Fruit fly (Drosophila melanogaster) whole organism, prepupa: ENCODE results near the gene CG14712.

ENCODE experiments used
- Blimp-1 ChIP-seq: fragments of 200-800 bp; sonication (Bioruptor generic); optimal IDR thresholded peaks from 3 replicates; lab custom pipeline; 2017; ENCODE audit warnings: missing biosample characterization, missing genetic modification characterization, mild to moderate bottlenecking, moderate library complexity, missing genetic modification reagents
- CG10669 ChIP-seq: fragments of 200-800 bp; sonication (Bioruptor generic); optimal IDR thresholded peaks from 3 replicates; lab custom pipeline; 2018; ENCODE audit warnings: missing biosample characterization, mild to moderate bottlenecking, missing genetic modification characterization, moderate library complexity
- CG11294 ChIP-seq: fragments of 200-800 bp; sonication (Bioruptor generic); IDR thresholded peaks from 2 replicates; pipeline ENCODE4 v1.3.6; 2022; ENCODE audit warnings: missing biosample characterization, missing genetic modification characterization
- CG15336 ChIP-seq: fragments of 200-800 bp; sonication (Bioruptor generic); IDR thresholded peaks from 2 replicates; pipeline ENCODE4 v1.3.6; 2022; ENCODE audit warnings: missing biosample characterization, missing genetic modification characterization
- CG16779 ChIP-seq: fragments of 200-800 bp; sonication (Bioruptor generic); optimal IDR thresholded peaks from 3 replicates; lab custom pipeline; 2017; ENCODE audit warnings: missing biosample characterization, mild to moderate bottlenecking, missing genetic modification characterization
- CG3032 ChIP-seq: fragments of 200-800 bp; optimal IDR thresholded peaks from 2 replicates; lab custom pipeline; 2019; ENCODE audit warnings: missing biosample characterization, mild to moderate bottlenecking, missing genetic modification characterization, moderate library complexity
- CG31627 ChIP-seq: fragments of 200-800 bp; sonication (Bioruptor generic); optimal IDR thresholded peaks from 3 replicates; lab custom pipeline; 2016; ENCODE audit warnings: missing biosample characterization, missing genetic modification characterization
- CG34406 ChIP-seq: fragments of 200-800 bp; sonication (Bioruptor generic); optimal IDR thresholded peaks from 3 replicates; lab custom pipeline; 2016; ENCODE audit warnings: missing biosample characterization, missing genetic modification characterization
- CG3919 ChIP-seq: fragments of 200-800 bp; sonication (Bioruptor generic); optimal IDR thresholded peaks from 3 replicates; lab custom pipeline; 2016; ENCODE audit warnings: missing biosample characterization, missing genetic modification characterization
- CG6163 ChIP-seq: fragments of 200-800 bp; sonication (Bioruptor generic); IDR thresholded peaks from 3 replicates; pipeline ENCODE4 v1.3.6; 2022; ENCODE audit warnings: missing biosample characterization, missing genetic modification characterization
- CG6276 ChIP-seq: fragments of 200-800 bp; sonication (Bioruptor generic); optimal IDR thresholded peaks from 2 replicates; lab custom pipeline; 2017; ENCODE audit warnings: missing biosample characterization, mild to moderate bottlenecking, missing genetic modification characterization
- CG6792 ChIP-seq: fragments of 200-800 bp; sonication (Bioruptor generic); optimal IDR thresholded peaks from 3 replicates; lab custom pipeline; 2016; ENCODE audit warnings: missing biosample characterization, missing genetic modification characterization
- CG6808 ChIP-seq: fragments of 200-800 bp; sonication (Bioruptor generic); optimal IDR thresholded peaks from 3 replicates; lab custom pipeline; 2017; ENCODE audit warnings: missing biosample characterization, missing genetic modification characterization, mild to moderate bottlenecking, moderate library complexity, missing genetic modification reagents
- CG6854 ChIP-seq: fragments of 200-800 bp; sonication (Bioruptor generic); optimal IDR thresholded peaks from 2 replicates; lab custom pipeline; 2017; ENCODE audit warnings: missing biosample characterization, mild to moderate bottlenecking, missing genetic modification characterization
- CG7368 ChIP-seq: fragments of 200-800 bp; sonication (Bioruptor generic); optimal IDR thresholded peaks from 3 replicates; lab custom pipeline; 2016; ENCODE audit warnings: missing biosample characterization, missing genetic modification characterization
- CG8119 ChIP-seq: fragments of 200-800 bp; sonication (Bioruptor generic); IDR thresholded peaks from 3 replicates; pipeline ENCODE4 v1.3.6; 2022; ENCODE audit warnings: missing biosample characterization, missing genetic modification characterization
- CG8319 ChIP-seq: fragments of 200-800 bp; sonication (Bioruptor generic); optimal IDR thresholded peaks from 3 replicates; lab custom pipeline; 2016; ENCODE audit warnings: missing biosample characterization, missing genetic modification characterization
- CG8632 ChIP-seq: fragments of 200-800 bp; sonication (Bioruptor generic); optimal IDR thresholded peaks from 3 replicates; lab custom pipeline; 2016; ENCODE audit warnings: missing biosample characterization, missing genetic modification characterization
- CG9139 ChIP-seq: fragments of 200-800 bp; sonication (Bioruptor generic); optimal IDR thresholded peaks from 3 replicates; lab custom pipeline; 2017; ENCODE audit warnings: missing biosample characterization, mild to moderate bottlenecking, missing genetic modification characterization
- Eip75B ChIP-seq: fragments of 200-800 bp; sonication (Bioruptor generic); optimal IDR thresholded peaks from 3 replicates; lab custom pipeline; 2016; ENCODE audit warnings: missing biosample characterization, missing genetic modification characterization
- Eip78C ChIP-seq: fragments of 200-800 bp; sonication (Bioruptor generic); peaks from one replicate; lab custom pipeline; 2016; ENCODE audit warnings: missing biosample characterization, missing genetic modification characterization
- Ets21C ChIP-seq: fragments of 200-800 bp; sonication (Bioruptor generic); optimal IDR thresholded peaks from 3 replicates; lab custom pipeline; 2016; ENCODE audit warnings: missing biosample characterization, missing genetic modification characterization
- Ets96B ChIP-seq: fragments of 200-800 bp; optimal IDR thresholded peaks from 2 replicates; lab custom pipeline; 2019; ENCODE audit warnings: missing biosample characterization, mild to moderate bottlenecking, missing genetic modification characterization, moderate library complexity
- Gug ChIP-seq: fragments of 200-800 bp; sonication (Bioruptor generic); IDR thresholded peaks from 2 replicates; pipeline ENCODE4 v1.3.6; 2022; ENCODE audit warnings: missing biosample characterization, missing genetic modification characterization
- Hr39 ChIP-seq: fragments of 200-800 bp; sonication (Bioruptor generic); optimal IDR thresholded peaks from 2 replicates; lab custom pipeline; 2016; ENCODE audit warnings: missing biosample characterization, missing genetic modification characterization
- Hr4 ChIP-seq: fragments of 200-800 bp; sonication (Bioruptor generic); optimal IDR thresholded peaks from 3 replicates; lab custom pipeline; 2016; ENCODE audit warnings: missing biosample characterization, missing genetic modification characterization
- Lpt ChIP-seq: fragments of 200-800 bp; sonication (Bioruptor generic); optimal IDR thresholded peaks from 3 replicates; lab custom pipeline; 2016; ENCODE audit warnings: missing biosample characterization, missing genetic modification characterization
- Met ChIP-seq: fragments of 200-800 bp; sonication (Bioruptor generic); optimal IDR thresholded peaks from 3 replicates; lab custom pipeline; 2016; ENCODE audit warnings: missing biosample characterization, missing genetic modification characterization
- Smox ChIP-seq: fragments of 200-800 bp; sonication (Bioruptor generic); optimal IDR thresholded peaks from 3 replicates; lab custom pipeline; 2016; ENCODE audit warnings: missing biosample characterization, missing genetic modification characterization
- Sox102F ChIP-seq: fragments of 200-800 bp; sonication (Bioruptor generic); optimal IDR thresholded peaks from 2 replicates; lab custom pipeline; 2016; ENCODE audit warnings: missing biosample characterization, mild to moderate bottlenecking, missing genetic modification characterization
- Sox15 ChIP-seq: fragments of 200-800 bp; sonication (Bioruptor generic); optimal IDR thresholded peaks from 3 replicates; lab custom pipeline; 2016; ENCODE audit warnings: missing biosample characterization, missing genetic modification characterization
- achi ChIP-seq: fragments of 200-800 bp; sonication (Bioruptor generic); optimal IDR thresholded peaks from 3 replicates; lab custom pipeline; 2016; ENCODE audit warnings: missing biosample characterization, missing genetic modification characterization
- cyc ChIP-seq: fragments of 200-800 bp; sonication (Bioruptor generic); optimal IDR thresholded peaks from 3 replicates; lab custom pipeline; 2016; ENCODE audit warnings: missing biosample characterization, missing genetic modification characterization
- dac ChIP-seq: fragments of 200-800 bp; sonication (Bioruptor generic); optimal IDR thresholded peaks from 2 replicates; lab custom pipeline; 2017; ENCODE audit warnings: missing biosample characterization, mild to moderate bottlenecking, missing genetic modification characterization
- dsx ChIP-seq: fragments of 200-800 bp; optimal IDR thresholded peaks from 3 replicates; lab custom pipeline; 2019; ENCODE audit warnings: missing biosample characterization, mild to moderate bottlenecking, missing genetic modification characterization, moderate library complexity; ENCODE audit not compliant: poor library complexity, severe bottlenecking
- eg ChIP-seq: fragments of 200-800 bp; sonication (Bioruptor generic); IDR thresholded peaks from 3 replicates; pipeline ENCODE4 v1.3.6; 2022; ENCODE audit warnings: missing biosample characterization, missing genetic modification characterization
- fd59A ChIP-seq: fragments of 200-800 bp; sonication (Bioruptor generic); optimal IDR thresholded peaks from 2 replicates; lab custom pipeline; 2017; ENCODE audit warnings: missing biosample characterization, mild to moderate bottlenecking, missing genetic modification characterization, missing genetic modification reagents
- fd85E ChIP-seq: fragments of 200-800 bp; sonication (Bioruptor generic); optimal IDR thresholded peaks from 3 replicates; lab custom pipeline; 2016; ENCODE audit warnings: missing biosample characterization, missing genetic modification characterization
- fkh ChIP-seq: fragments of 200-800 bp; sonication (Bioruptor generic); optimal IDR thresholded peaks from 3 replicates; lab custom pipeline; 2017; ENCODE audit warnings: missing biosample characterization, mild to moderate bottlenecking, missing genetic modification characterization, moderate library complexity
- lz ChIP-seq: fragments of 200-800 bp; sonication (Bioruptor generic); optimal IDR thresholded peaks from 3 replicates; lab custom pipeline; 2016; ENCODE audit warnings: missing biosample characterization, missing genetic modification characterization
- net ChIP-seq: fragments of 200-800 bp; sonication (Bioruptor generic); optimal IDR thresholded peaks from 3 replicates; lab custom pipeline; 2016; ENCODE audit warnings: missing biosample characterization, missing genetic modification characterization
- pdm3 ChIP-seq: fragments of 200-800 bp; sonication (Bioruptor generic); optimal IDR thresholded peaks from 3 replicates; lab custom pipeline; 2016; ENCODE audit warnings: missing biosample characterization, missing genetic modification characterization
- spab ChIP-seq: fragments of 200-800 bp; sonication (Bioruptor generic); optimal IDR thresholded peaks from 2 replicates; lab custom pipeline; 2017; ENCODE audit warnings: missing biosample characterization, mild to moderate bottlenecking, missing genetic modification characterization, missing genetic modification reagents
- ss ChIP-seq, 2 experiments: fragments of 200-800 bp; sonication (Bioruptor generic); optimal IDR thresholded peaks; 2 replicates in 1 of 2; 3 replicates in 1 of 2; lab custom pipeline; 2017 to 2018; ENCODE audit warnings: mild to moderate bottlenecking in 2 of 2, missing biosample characterization in 2 of 2, missing genetic modification characterization in 2 of 2, moderate library complexity in 1 of 2
- svp ChIP-seq: fragments of 200-800 bp; sonication (Bioruptor generic); peaks from one replicate; lab custom pipeline; 2016; ENCODE audit warnings: missing biosample characterization, missing genetic modification characterization
- topi ChIP-seq: fragments of 200-800 bp; sonication (Bioruptor generic); optimal IDR thresholded peaks from 3 replicates; lab custom pipeline; 2016; ENCODE audit warnings: missing biosample characterization, missing genetic modification characterization
- vri ChIP-seq: fragments of 200-800 bp; sonication (Bioruptor generic); optimal IDR thresholded peaks from 3 replicates; lab custom pipeline; 2016; ENCODE audit warnings: missing biosample characterization, mild to moderate bottlenecking, missing genetic modification characterization

CG14712 gene

DNA sequence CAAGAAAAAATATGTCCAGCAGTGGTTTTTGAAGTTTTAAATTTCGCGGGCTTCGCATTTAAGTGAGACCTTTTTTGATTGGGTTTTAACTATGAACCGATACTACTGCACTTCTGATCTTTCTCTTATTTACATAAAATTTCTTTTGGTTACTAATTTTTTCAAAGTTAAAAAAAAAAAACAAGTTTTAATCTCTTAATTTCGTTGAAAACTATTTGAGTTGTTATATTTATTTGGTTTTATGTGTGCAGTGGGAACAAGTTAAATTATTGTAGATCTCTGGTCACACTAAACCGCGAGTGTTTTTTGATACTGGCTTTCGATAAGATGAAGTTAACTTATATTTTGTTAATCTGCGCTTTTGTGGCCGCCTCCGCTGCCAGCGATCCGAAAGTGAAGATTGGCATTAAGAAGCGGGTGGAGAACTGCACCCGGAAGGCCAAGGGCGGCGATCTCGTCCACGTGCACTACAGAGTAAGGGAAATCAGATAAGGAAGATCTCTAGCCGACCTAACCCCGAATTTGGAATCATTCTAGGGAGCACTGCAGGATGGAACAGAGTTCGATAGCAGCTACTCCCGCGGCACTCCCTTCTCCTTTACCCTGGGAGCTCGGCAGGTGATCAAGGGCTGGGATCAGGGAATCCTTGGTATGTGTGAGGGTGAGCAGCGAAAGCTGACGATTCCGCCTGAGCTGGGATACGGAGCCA lies 45.5 kb downstream of the CG14712 start, which contains the start of gene CG14715 (continued):
- peak; percentile 6 for TF ChIP-seq Sox15
- TF ChIP-seq topi (GFP tag; lab: Kevin White, UChicago), result peak; percentile 44
- TF ChIP-seq CG31627 (GFP tag; lab: Kevin White, UChicago), result peak; percentile 65
- no peak for TF ChIP-seq dsx (GFP tag; lab: Kevin White, UChicago)
- peak; percentile 19 for TF ChIP-seq Ets21C (GFP tag; lab: Kevin White, UChicago)
- no peak for TF ChIP-seq CG8319 (GFP tag; lab: Kevin White, UChicago)
- no peak for TF ChIP-seq eg (GFP tag; lab: Robert Waterston, UW)
- TF ChIP-seq vri (GFP tag; lab: Kevin White, UChicago), result no peak
- TF ChIP-seq Lpt (GFP tag; lab: Kevin White, UChicago), result no peak
- TF ChIP-seq dac (GFP tag; lab: Kevin White, UChicago), result no peak
- TF ChIP-seq fd59A (GFP tag; lab: Kevin White, UChicago), result no peak
- TF ChIP-seq CG6163 (GFP tag; lab: Robert Waterston, UW), result no peak
- TF ChIP-seq CG8119 (GFP tag; lab: Robert Waterston, UW), result no peak
- TF ChIP-seq Met (GFP tag; lab: Kevin White, UChicago), result no peak
- TF ChIP-seq Ets96B (tag; lab: Kevin White, UChicago), result no peak
- no peak; the same call in 1 of the 2 replicates for TF ChIP-seq CG11294 (GFP tag; lab: Robert Waterston, UW)
- TF ChIP-seq CG15336, result no peak
- no peak for TF ChIP-seq CG6854
- TF ChIP-seq svp (GFP tag; lab: Kevin White, UChicago), result peak; percentile 94
- TF ChIP-seq ss (GFP tag; optimal IDR thresholded peaks at IDR 0.05; lab: Kevin White, UChicago), result no peak
- TF ChIP-seq lz, result peak; percentile 47
- no peak for TF ChIP-seq Smox (GFP tag; lab: Kevin White, UChicago)
- no peak for TF ChIP-seq CG7368
- no peak for TF ChIP-seq CG34406 (GFP tag; lab: Kevin White, UChicago)
- no peak for TF ChIP-seq fd85E (GFP tag; lab: Kevin White, UChicago)
- TF ChIP-seq CG16779 (tag; lab: Kevin White, UChicago), result no peak
- TF ChIP-seq Hr39 (GFP tag; lab: Kevin White, UChicago), result peak; percentile 57
- no peak for TF ChIP-seq pdm3 (GFP tag; lab: Kevin White, UChicago)
- no peak for TF ChIP-seq Hr4
- TF ChIP-seq CG3032 (tag; lab: Kevin White, UChicago), result peak; percentile 22
- TF ChIP-seq CG6276 (GFP tag; lab: Kevin White, UChicago), result no peak
- TF ChIP-seq net (GFP tag; lab: Kevin White, UChicago), result no peak
- peak; percentile 65 for TF ChIP-seq Eip78C (GFP tag; lab: Kevin White, UChicago)
- TF ChIP-seq CG10669 (GFP tag; lab: Kevin White, UChicago), result no peak
- TF ChIP-seq achi (GFP tag; lab: Kevin White, UChicago), result no peak
- TF ChIP-seq CG6792 (GFP tag; lab: Kevin White, UChicago), result peak; percentile 17
- TF ChIP-seq cyc (GFP tag; lab: Kevin White, UChicago), result peak; percentile 39
- TF ChIP-seq spab (GFP tag; lab: Kevin White, UChicago), result no peak
- TF ChIP-seq Gug (GFP tag; lab: Robert Waterston, UW), result no peak
- TF ChIP-seq CG9139 (GFP tag; lab: Kevin White, UChicago), result no peak

- TF ChIP-seq CG3919 (peak; percentile 91), CG15336 (peak; percentile 92), pdm3 (GFP tag; lab: Kevin White, UChicago) (peak; percentile 94), Blimp-1 (peak; percentile 77), lz (peak; percentile 91), vri (GFP tag; lab: Kevin White, UChicago) (peak; percentile 59), Ets96B (tag; lab: Kevin White, UChicago) (peak; percentile 95), Eip75B (GFP tag; lab: Kevin White, UChicago) (no peak), Hr39 (GFP tag; lab: Kevin White, UChicago) (peak; percentile 88), Sox15 (peak; percentile 87), CG6808 (GFP tag; lab: Kevin White, UChicago) (peak; percentile 84), cyc (GFP tag; lab: Kevin White, UChicago) (peak; percentile 91), CG8632 (GFP tag; lab: Kevin White, UChicago) (peak; percentile 88), Smox (GFP tag; lab: Kevin White, UChicago) (peak; percentile 91), CG3032 (tag; lab: Kevin White, UChicago) (peak; percentile 97), dsx (GFP tag; lab: Kevin White, UChicago) (peak; percentile 94), CG6792 (GFP tag; lab: Kevin White, UChicago) (peak; percentile 88), Sox102F (no peak), fkh (peak; percentile 92), fd85E (GFP tag; lab: Kevin White, UChicago) (peak; percentile 6), CG34406 (GFP tag; lab: Kevin White, UChicago) (peak; percentile 90), CG8319 (GFP tag; lab: Kevin White, UChicago) (peak; percentile 75), CG6276 (GFP tag; lab: Kevin White, UChicago) (peak; percentile 89)
Measured at dm6 chr3R:11678016-11678415, 49.5 kb downstream of the CG14712 start, which contains the start of gene CG18476. CG18476 (minus strand) TSS chr3R:11678116.
